Worm (Caenorhabditis elegans): ENCODE results near the gene Y97E10AR.4.
A peak's percentile ranks its signal among the peaks of the same experiment; 100 is the strongest.

The Y97E10AR.4 gene

ce11 chrV:8031121-8031520 is 21.1 kb upstream of the Y97E10AR.4 start, which contains the start of gene vars-1 (continued):
- TF ChIP-seq ekl-4 (GFP tag; IDR thresholded peaks at IDR 0.05) (0 out of 2 replicates have a peak, but pooled peaks have one; percentile 47), dox-1 (GFP tag; IDR thresholded peaks at IDR 0.05) (no peak), B0261.1 (tag; optimal IDR thresholded peaks at IDR 0.05) (no peak), lsy-27 (tag; optimal IDR thresholded peaks at IDR 0.05; ENCODE audit: borderline replicate concordance, insufficient read depth) (no peak), nhr-80 (tag; optimal IDR thresholded peaks at IDR 0.05) (no peak), snpc-3.4 (tag; optimal IDR thresholded peaks at IDR 0.05) (no peak), T26A5.8 (tag; optimal IDR thresholded peaks at IDR 0.05) (no peak), F49E8.2 (tag; optimal IDR thresholded peaks at IDR 0.05; ENCODE audit: insufficient read depth) (peak; percentile 77), Y53G8AR.9 (GFP tag; conservative IDR thresholded peaks at IDR 0.05) (no peak; the same call in 1 of the 2 replicates), Y53F4B.3 (GFP tag; IDR thresholded peaks at IDR 0.05) (no peak), hsf-1 (GFP tag; IDR thresholded peaks at IDR 0.05) (peak; percentile 82), madf-8 (GFP tag; conservative IDR thresholded peaks at IDR 0.05) (no peak), B0035.1 (tag; optimal IDR thresholded peaks at IDR 0.05) (no peak), nhr-27 (tag; optimal IDR thresholded peaks at IDR 0.05) (no peak), ceh-40 (GFP tag; IDR thresholded peaks at IDR 0.05) (no peak), sptf-2 (GFP tag; optimal IDR thresholded peaks at IDR 0.05) (no peak), sdz-38 (tag; optimal IDR thresholded peaks at IDR 0.05) (no peak), ceh-58 (GFP tag; IDR thresholded peaks at IDR 0.05) (no peak), Y95B8A.8 (GFP tag; IDR thresholded peaks at IDR 0.05) (0 out of 2 replicates have a peak, but pooled peaks have one; percentile 16), dpff-1 (tag; optimal IDR thresholded peaks at IDR 0.05) (no peak), hmg-20 (GFP tag; IDR thresholded peaks at IDR 0.05) (no peak), rcor-1 (GFP tag; IDR thresholded peaks at IDR 0.05) (no peak), ztf-22 (GFP tag; optimal IDR thresholded peaks at IDR 0.05) (no peak), F52B5.7 (tag; optimal IDR thresholded peaks at IDR 0.05) (no peak), nhr-120 (GFP tag; IDR thresholded peaks at IDR 0.05) (no peak), nfya-2 (GFP tag; IDR thresholded peaks at IDR 0.05) (no peak), mes-4 (tag; optimal IDR thresholded peaks at IDR 0.05) (no peak), F10E7.11 (tag; optimal IDR thresholded peaks at IDR 0.05) (no peak), Y67H2A.10 (GFP tag; conservative IDR thresholded peaks at IDR 0.05) (no peak), pha-4 (tag; optimal IDR thresholded peaks at IDR 0.05) (no peak), B0336.3 (GFP tag; IDR thresholded peaks at IDR 0.05) (peak; percentile 55), egl-44 (GFP tag; IDR thresholded peaks at IDR 0.05) (no peak), ceh-79 (tag; optimal IDR thresholded peaks at IDR 0.05) (no peak), aptf-2 (GFP tag; conservative IDR thresholded peaks at IDR 0.05) (no peak), attf-6 (GFP tag; IDR thresholded peaks at IDR 0.05) (peak; percentile 56; the same call in 1 of the 2 replicates), atf-7 (tag; optimal IDR thresholded peaks at IDR 0.05) (no peak), tlf-1 (GFP tag; optimal IDR thresholded peaks at IDR 0.05) (peak; percentile 51), zim-3 (tag; optimal IDR thresholded peaks at IDR 0.05) (no peak), lag-1 (GFP tag; IDR thresholded peaks at IDR 0.05) (no peak), lsl-1 (GFP tag; optimal IDR thresholded peaks at IDR 0.05) (peak; percentile 53), egrh-3 (GFP tag; IDR thresholded peaks at IDR 0.05) (no peak), ztf-6 (GFP tag; IDR thresholded peaks at IDR 0.05) (no peak), ceh-91 (GFP tag; IDR thresholded peaks at IDR 0.05) (no peak), T07F8.4 (tag; optimal IDR thresholded peaks at IDR 0.05) (no peak), K12H6.12 (tag; optimal IDR thresholded peaks at IDR 0.05) (no peak), F33H1.4 (GFP tag; IDR thresholded peaks at IDR 0.05) (peak; percentile 35; the same call in 1 of the 2 replicates)
